Fruit fly (Drosophila melanogaster) whole organism, wandering third instar larva: Measurements from ENCODE around the gene CG11670.

Experiments
- CG32264 ChIP-seq: fragments of 200-800 bp; sonication (Bioruptor generic); optimal IDR thresholded peaks from 2 replicates; lab custom pipeline; 2016; ENCODE audit warnings: missing biosample characterization, missing genetic modification characterization
- CG9705 ChIP-seq: fragments of 200-800 bp; sonication (Bioruptor generic); optimal IDR thresholded peaks from 2 replicates; lab custom pipeline; 2018; ENCODE audit warnings: missing biosample characterization, mild to moderate bottlenecking, missing genetic modification characterization
- CrebA ChIP-seq: fragments of 200-800 bp; sonication (Bioruptor generic); optimal IDR thresholded peaks from 2 replicates; lab custom pipeline; 2016; ENCODE audit warnings: missing biosample characterization, mild to moderate bottlenecking, missing genetic modification characterization, borderline replicate concordance
- Dfd ChIP-seq: fragments of >200 bp; optimal IDR thresholded peaks from 2 replicates; lab custom pipeline; 2017; ENCODE audit warnings: missing biosample characterization, missing genetic modification characterization
- GATAd ChIP-seq: sonication (Bioruptor generic); optimal IDR thresholded peaks from 2 replicates; lab custom pipeline; 2016; ENCODE audit warnings: missing biosample characterization, missing genetic modification characterization
- HLH106 ChIP-seq: fragments of 200-800 bp; optimal IDR thresholded peaks from 3 replicates; lab custom pipeline; 2019; ENCODE audit warnings: missing biosample characterization, mild to moderate bottlenecking, missing genetic modification characterization, moderate library complexity
- Hnf4 ChIP-seq: fragments of 200-800 bp; sonication (Bioruptor generic); optimal IDR thresholded peaks from 2 replicates; lab custom pipeline; 2016; ENCODE audit warnings: missing biosample characterization, mild to moderate bottlenecking, missing genetic modification characterization
- Hr78 ChIP-seq: fragments of >200 bp; optimal IDR thresholded peaks from 2 replicates; lab custom pipeline; 2017; ENCODE audit warnings: missing biosample characterization, missing genetic modification characterization
- Hr83 ChIP-seq: fragments of 200-300 bp; sonication (Bioruptor generic); optimal IDR thresholded peaks from 2 replicates; lab custom pipeline; 2016; ENCODE audit warnings: missing biosample characterization, mild to moderate bottlenecking, missing genetic modification characterization, moderate library complexity; ENCODE audit not compliant: poor library complexity, severe bottlenecking
- Jra ChIP-seq: sonication (Bioruptor generic); optimal IDR thresholded peaks from 2 replicates; lab custom pipeline; 2016; ENCODE audit warnings: missing biosample characterization, missing genetic modification characterization
- Mio ChIP-seq: sonication (Bioruptor generic); optimal IDR thresholded peaks from 2 replicates; lab custom pipeline; 2016; ENCODE audit warnings: missing biosample characterization, missing genetic modification characterization
- Myc ChIP-seq: fragments of >200 bp; optimal IDR thresholded peaks from 2 replicates; lab custom pipeline; 2017
- N ChIP-seq: fragments of >200 bp; optimal IDR thresholded peaks from 2 replicates; lab custom pipeline; 2018; ENCODE audit warnings: missing biosample characterization, missing external identifiers, missing genetic modification characterization
- OdsH ChIP-seq: fragments of 200-800 bp; sonication (Bioruptor generic); optimal IDR thresholded peaks from 2 replicates; lab custom pipeline; 2016; ENCODE audit warnings: missing biosample characterization, mild to moderate bottlenecking, missing genetic modification characterization
- Rel ChIP-seq, 2 experiments: fragments of 200-800 bp; sonication (Bioruptor generic) in 1 of 2; optimal IDR thresholded peaks; 2 replicates in 1 of 2; 3 replicates in 1 of 2; lab custom pipeline; 2016 to 2019; ENCODE audit warnings: mild to moderate bottlenecking in 2 of 2, missing biosample characterization in 2 of 2, missing genetic modification characterization in 2 of 2, moderate library complexity in 1 of 2
- Vsx2 ChIP-seq: fragments of 200-300, 225-300 bp; sonication (Bioruptor generic); optimal IDR thresholded peaks from 2 replicates; lab custom pipeline; 2018; ENCODE audit warnings: missing biosample characterization, missing genetic modification characterization; ENCODE audit not compliant: partially characterized antibody
- br ChIP-seq: fragments of 200-800 bp; sonication (Bioruptor generic); optimal IDR thresholded peaks from 2 replicates; lab custom pipeline; 2016; ENCODE audit warnings: missing biosample characterization, missing genetic modification characterization
- brk ChIP-seq: fragments of 200-800 bp; sonication (Bioruptor generic); optimal IDR thresholded peaks from 2 replicates; lab custom pipeline; 2016; ENCODE audit warnings: missing biosample characterization, mild to moderate bottlenecking, missing genetic modification characterization
- dl ChIP-seq, 2 experiments: fragments of 175-275, 200-275 bp in 1 of 2; fragments of 200-275 bp in 1 of 2; sonication (Bioruptor generic); optimal IDR thresholded peaks; lab custom pipeline; 2018; ENCODE audit warnings: mild to moderate bottlenecking in 2 of 2, missing biosample characterization in 2 of 2, missing genetic modification characterization in 2 of 2, moderate library complexity in 2 of 2; ENCODE audit not compliant: partially characterized antibody in 2 of 2, insufficient read depth in 1 of 2
- dsf ChIP-seq: sonication (Bioruptor generic); optimal IDR thresholded peaks from 2 replicates; lab custom pipeline; 2016; ENCODE audit warnings: missing biosample characterization, missing genetic modification characterization, borderline replicate concordance
- ey ChIP-seq: fragments of 200-800 bp; sonication (Bioruptor generic); optimal IDR thresholded peaks from 2 replicates; lab custom pipeline; 2016; ENCODE audit warnings: missing biosample characterization, missing genetic modification characterization
- foxo ChIP-seq, 2 experiments: fragments of 200-800 bp; sonication (Bioruptor generic); optimal IDR thresholded peaks; 2 replicates in 1 of 2; 3 replicates in 1 of 2; lab custom pipeline; 2016 to 2017; ENCODE audit warnings: missing biosample characterization in 2 of 2, missing genetic modification characterization in 2 of 2
- fru ChIP-seq: fragments of 200-800 bp; sonication (Bioruptor generic); optimal IDR thresholded peaks from 3 replicates; lab custom pipeline; 2016; ENCODE audit warnings: missing biosample characterization, mild to moderate bottlenecking, missing genetic modification characterization
- h ChIP-seq: fragments of 200-800 bp; sonication (Bioruptor generic); optimal IDR thresholded peaks from 3 replicates; lab custom pipeline; 2016; ENCODE audit warnings: missing biosample characterization, mild to moderate bottlenecking, missing genetic modification characterization
- jim ChIP-seq: fragments of 175-275, 200-325 bp; sonication (Bioruptor generic); optimal IDR thresholded peaks from 2 replicates; lab custom pipeline; 2016; ENCODE audit warnings: missing biosample characterization, mild to moderate bottlenecking, missing genetic modification characterization
- lola ChIP-seq: fragments of >200 bp; optimal IDR thresholded peaks from 2 replicates; lab custom pipeline; 2017; ENCODE audit warnings: missing biosample characterization, missing genetic modification characterization
- pan ChIP-seq: fragments of >200 bp; optimal IDR thresholded peaks from 2 replicates; lab custom pipeline; 2017
- psq ChIP-seq: fragments of 200-800 bp; sonication (Bioruptor generic); optimal IDR thresholded peaks from 3 replicates; lab custom pipeline; 2017; ENCODE audit warnings: missing biosample characterization, mild to moderate bottlenecking, missing genetic modification characterization, moderate library complexity
- rgr ChIP-seq: fragments of 200-800 bp; sonication (Bioruptor generic); optimal IDR thresholded peaks from 3 replicates; lab custom pipeline; 2016; ENCODE audit warnings: missing biosample characterization, mild to moderate bottlenecking, missing genetic modification characterization
- sage ChIP-seq: fragments of 200-800 bp; sonication (Bioruptor generic); optimal IDR thresholded peaks from 2 replicates; lab custom pipeline; 2016; ENCODE audit warnings: missing biosample characterization, mild to moderate bottlenecking, missing genetic modification characterization
- sv ChIP-seq: fragments of 200-800 bp; sonication (Bioruptor generic); optimal IDR thresholded peaks from 3 replicates; lab custom pipeline; 2016; ENCODE audit warnings: missing biosample characterization, missing genetic modification characterization
- tai ChIP-seq: sonication (Bioruptor generic); optimal IDR thresholded peaks from 2 replicates; lab custom pipeline; 2016; ENCODE audit warnings: missing biosample characterization, missing genetic modification characterization
- usp ChIP-seq: fragments of >200 bp; optimal IDR thresholded peaks from 2 replicates; lab custom pipeline; 2017; ENCODE audit warnings: missing biosample characterization, missing genetic modification characterization

The CG11670 gene

dm6 chr3R:13072052-13072451 is 30.2 kb downstream of the CG11670 start:
- TF ChIP-seq dl (GFP tag; optimal IDR thresholded peaks at IDR 0.05; lab: Kevin White, UChicago; ENCODE audit: insufficient read depth in 1 of 2, partially characterized antibody in 2 of 2), result no peak
- TF ChIP-seq foxo (GFP tag; optimal IDR thresholded peaks at IDR 0.05; lab: Kevin White, UChicago), result no peak
- TF ChIP-seq Myc, result no peak
- no peak for TF ChIP-seq CG32264 (GFP tag; lab: Kevin White, UChicago)
- no peak for TF ChIP-seq GATAd (GFP tag; lab: Kevin White, UChicago)
- TF ChIP-seq brk (GFP tag; lab: Kevin White, UChicago), result no peak
- no peak for TF ChIP-seq Dfd (GFP tag; lab: Kevin White, UChicago)
- no peak for TF ChIP-seq OdsH (GFP tag; lab: Kevin White, UChicago)
- TF ChIP-seq jim, result no peak
- TF ChIP-seq rgr, result no peak
- no peak for TF ChIP-seq br (GFP tag; lab: Kevin White, UChicago)
- no peak for TF ChIP-seq h (GFP tag; lab: Kevin White, UChicago)
- no peak for TF ChIP-seq HLH106 (tag; lab: Kevin White, UChicago)
- no peak for TF ChIP-seq usp
- TF ChIP-seq Jra (GFP tag; lab: Kevin White, UChicago), result no peak
- no peak for TF ChIP-seq Hnf4 (GFP tag; lab: Kevin White, UChicago)
- TF ChIP-seq dsf (GFP tag; lab: Kevin White, UChicago), result no peak

- TF ChIP-seq CrebA, result no peak
- TF ChIP-seq fru (GFP tag; lab: Kevin White, UChicago), result no peak
- TF ChIP-seq br (GFP tag; lab: Kevin White, UChicago), result no peak
- no peak for TF ChIP-seq pan (lab: Kevin White, UChicago)
- no peak for TF ChIP-seq sage (GFP tag; lab: Kevin White, UChicago)
- no peak for TF ChIP-seq ey (GFP tag; lab: Kevin White, UChicago)
- no peak for TF ChIP-seq h (GFP tag; lab: Kevin White, UChicago)
- TF ChIP-seq lola, result no peak
- TF ChIP-seq rgr, result no peak
- TF ChIP-seq psq (GFP tag; lab: Kevin White, UChicago), result no peak
- TF ChIP-seq OdsH (GFP tag; lab: Kevin White, UChicago), result no peak
- no peak for TF ChIP-seq brk (GFP tag; lab: Kevin White, UChicago)
- no peak for TF ChIP-seq Vsx2 (GFP tag; lab: Kevin White, UChicago)
- TF ChIP-seq Rel (GFP tag; optimal IDR thresholded peaks at IDR 0.05; lab: Kevin White, UChicago), result no peak
- no peak for TF ChIP-seq Rel (tag; optimal IDR thresholded peaks at IDR 0.05; lab: Kevin White, UChicago)
- TF ChIP-seq sv (GFP tag; lab: Kevin White, UChicago), result no peak
- no peak for TF ChIP-seq Hnf4 (GFP tag; lab: Kevin White, UChicago)
- no peak for TF ChIP-seq tai (GFP tag; lab: Kevin White, UChicago)
- no peak for TF ChIP-seq CG32264 (GFP tag; lab: Kevin White, UChicago)
- TF ChIP-seq foxo (GFP tag; optimal IDR thresholded peaks at IDR 0.05; lab: Kevin White, UChicago), result no peak
These were observed 31.3 kb downstream of the CG11670 start for dm6 chr3R:13073174-13073573.

- TF ChIP-seq Dfd (GFP tag; lab: Kevin White, UChicago) (no peak), Hr78 (GFP tag; lab: Kevin White, UChicago) (no peak), ey (GFP tag; lab: Kevin White, UChicago) (no peak)
These were observed 32.7 kb downstream of the CG11670 start for dm6 chr3R:13074588-13074987.

dm6 chr3R:13075728-13076127 is 33.9 kb downstream of the CG11670 start:
- TF ChIP-seq GATAd (GFP tag; lab: Kevin White, UChicago) (no peak), Hr78 (GFP tag; lab: Kevin White, UChicago) (no peak), CG9705 (no peak)

dm6 chr3R:13077262-13077661 is 35.4 kb downstream of the CG11670 start:
- peak; percentile 31 for TF ChIP-seq Dfd (GFP tag; lab: Kevin White, UChicago)
- TF ChIP-seq CG9705, result no peak

dm6 chr3R:13078263-13078662 is 36.4 kb downstream of the CG11670 start:
- no peak for TF ChIP-seq dsf (GFP tag; lab: Kevin White, UChicago)
- no peak for TF ChIP-seq N (GFP tag; lab: Kevin White, UChicago)
- TF ChIP-seq CrebA, result no peak
- no peak for TF ChIP-seq Mio
- TF ChIP-seq OdsH (GFP tag; lab: Kevin White, UChicago), result no peak
- peak; percentile 96 for TF ChIP-seq Myc
- TF ChIP-seq tai (GFP tag; lab: Kevin White, UChicago), result peak; percentile 21
- no peak for TF ChIP-seq dl (GFP tag; optimal IDR thresholded peaks at IDR 0.05; lab: Kevin White, UChicago; ENCODE audit: insufficient read depth in 1 of 2, partially characterized antibody in 2 of 2)
- TF ChIP-seq rgr, result no peak
- TF ChIP-seq HLH106 (tag; lab: Kevin White, UChicago), result peak; percentile 19
- TF ChIP-seq usp, result no peak
- TF ChIP-seq CG32264 (GFP tag; lab: Kevin White, UChicago), result no peak
- TF ChIP-seq foxo (GFP tag; optimal IDR thresholded peaks at IDR 0.05; lab: Kevin White, UChicago), result peak in 1 of 2 experiments; percentile 10
- peak; percentile 60 for TF ChIP-seq brk (GFP tag; lab: Kevin White, UChicago)
- no peak for TF ChIP-seq sage (GFP tag; lab: Kevin White, UChicago)
- no peak for TF ChIP-seq Hr83
- no peak for TF ChIP-seq CG9705
